Worm (Caenorhabditis elegans) whole organism, mixed stage, embryonic: Measurements from ENCODE around the gene ptr-4.

Source experiments
- M03D4.4 ChIP-seq: sonication (generic microtip); optimal IDR thresholded peaks from 2 replicates; lab custom pipeline; 2017; ENCODE audit warnings: mild to moderate bottlenecking, missing genetic modification characterization, missing compliant biosample characterization
- bed-3 ChIP-seq: fragments of 200-800 bp; sonication (Bioruptor generic); optimal IDR thresholded peaks from 3 replicates; lab custom pipeline; 2018; ENCODE audit warnings: mild to moderate bottlenecking, missing genetic modification characterization, moderate library complexity, missing compliant biosample characterization
- blmp-1 ChIP-seq: fragments of 150-350 bp; optimal IDR thresholded peaks from 2 replicates; lab custom pipeline; 2014; ENCODE audit warnings: missing biosample characterization, missing genetic modification characterization
- ceh-39 ChIP-seq: fragments of 150-350 bp; optimal IDR thresholded peaks from 2 replicates; lab custom pipeline; 2014; ENCODE audit warnings: missing biosample characterization, missing genetic modification characterization
- ceh-43 ChIP-seq: fragments of 200-800 bp; sonication (Bioruptor generic); optimal IDR thresholded peaks from 2 replicates; lab custom pipeline; 2018; ENCODE audit warnings: mild to moderate bottlenecking, missing genetic modification characterization, moderate library complexity, missing compliant biosample characterization
- ceh-83 ChIP-seq: fragments of 200-800 bp; sonication (Bioruptor generic); optimal IDR thresholded peaks from 2 replicates; lab custom pipeline; 2018; ENCODE audit warnings: mild to moderate bottlenecking, missing genetic modification characterization, missing compliant biosample characterization
- ces-1 ChIP-seq: fragments of 150-350 bp; optimal IDR thresholded peaks from 2 replicates; lab custom pipeline; 2014; ENCODE audit warnings: missing biosample characterization, missing genetic modification reagents, missing genetic modification characterization
- cnd-1 ChIP-seq: fragments of 200-800 bp; sonication (Bioruptor generic); optimal IDR thresholded peaks from 2 replicates; lab custom pipeline; 2018; ENCODE audit warnings: mild to moderate bottlenecking, missing genetic modification characterization, missing compliant biosample characterization
- drap-1 ChIP-seq: fragments of 200-800 bp; sonication (Bioruptor generic); optimal IDR thresholded peaks from 3 replicates; lab custom pipeline; 2018; ENCODE audit warnings: mild to moderate bottlenecking, missing genetic modification characterization, missing compliant biosample characterization
- elt-1 ChIP-seq: sonication (generic microtip); optimal IDR thresholded peaks from 2 replicates; lab custom pipeline; 2017; ENCODE audit warnings: missing genetic modification characterization, mild to moderate bottlenecking, missing compliant biosample characterization, antibody characterized with exemption, moderate library complexity, borderline replicate concordance; ENCODE audit not compliant: insufficient read depth
- elt-3 ChIP-seq: fragments of 150-350 bp; optimal IDR thresholded peaks from 2 replicates; lab custom pipeline; 2014; ENCODE audit warnings: missing biosample characterization, missing genetic modification characterization
- flh-1 ChIP-seq: fragments of 200-800 bp; sonication (Bioruptor generic); optimal IDR thresholded peaks from 2 replicates; lab custom pipeline; 2018; ENCODE audit warnings: mild to moderate bottlenecking, missing genetic modification characterization, moderate library complexity, missing compliant biosample characterization
- ham-2 ChIP-seq: fragments of 200-800 bp; sonication (Bioruptor generic); optimal IDR thresholded peaks from 2 replicates; lab custom pipeline; 2018; ENCODE audit warnings: mild to moderate bottlenecking, missing genetic modification characterization, missing compliant biosample characterization
- lin-32 ChIP-seq: fragments of 200-800 bp; sonication (Bioruptor generic); optimal IDR thresholded peaks from 2 replicates; lab custom pipeline; 2018; ENCODE audit warnings: mild to moderate bottlenecking, missing genetic modification characterization, missing compliant biosample characterization
- lsy-2 ChIP-seq: fragments of 150-350 bp; optimal IDR thresholded peaks from 2 replicates; lab custom pipeline; 2014; ENCODE audit warnings: missing biosample characterization, missing genetic modification characterization
- mab-5 ChIP-seq: fragments of 150-350 bp; optimal IDR thresholded peaks from 2 replicates; lab custom pipeline; 2014; ENCODE audit warnings: missing biosample characterization, missing genetic modification characterization
- mep-1 ChIP-seq: fragments of 150-350 bp; optimal IDR thresholded peaks from 2 replicates; lab custom pipeline; 2017; ENCODE audit warnings: missing biosample characterization, missing genetic modification reagents, missing genetic modification characterization, inconsistent platforms
- mls-2 ChIP-seq: sonication (generic microtip); optimal IDR thresholded peaks from 2 replicates; lab custom pipeline; 2016; ENCODE audit warnings: mild to moderate bottlenecking, missing genetic modification characterization, moderate library complexity, missing compliant biosample characterization
- nhr-12 ChIP-seq: fragments of 150-350 bp; optimal IDR thresholded peaks from 2 replicates; lab custom pipeline; 2014; ENCODE audit warnings: missing biosample characterization, missing genetic modification characterization
- nhr-2 ChIP-seq: fragments of 150-350 bp; optimal IDR thresholded peaks from 2 replicates; lab custom pipeline; 2014; ENCODE audit warnings: missing biosample characterization, missing genetic modification characterization
- nhr-237 ChIP-seq: fragments of 150-350 bp; optimal IDR thresholded peaks from 2 replicates; lab custom pipeline; 2014; ENCODE audit warnings: missing biosample characterization, missing genetic modification characterization
- nhr-28 ChIP-seq: fragments of 150-350 bp; optimal IDR thresholded peaks from 2 replicates; lab custom pipeline; 2014; ENCODE audit warnings: missing biosample characterization, missing genetic modification characterization
- nhr-76 ChIP-seq: sonication (generic microtip); optimal IDR thresholded peaks from 2 replicates; lab custom pipeline; 2017; ENCODE audit warnings: missing biosample characterization, missing genetic modification characterization
- pha-4 ChIP-seq: fragments of 150-350 bp; optimal IDR thresholded peaks from 2 replicates; lab custom pipeline; 2018; ENCODE audit warnings: missing biosample characterization, missing genetic modification reagents, missing genetic modification characterization
- sem-2 ChIP-seq: fragments of 200-800 bp; sonication (Bioruptor generic); optimal IDR thresholded peaks from 2 replicates; lab custom pipeline; 2018; ENCODE audit warnings: mild to moderate bottlenecking, missing genetic modification characterization, missing compliant biosample characterization
- snpc-4 ChIP-seq: fragments of 150-350 bp; optimal IDR thresholded peaks from 2 replicates; lab custom pipeline; 2014; ENCODE audit warnings: missing biosample characterization, missing genetic modification characterization
- sptf-1 ChIP-seq: sonication (generic microtip); optimal IDR thresholded peaks from 2 replicates; lab custom pipeline; 2017; ENCODE audit warnings: mild to moderate bottlenecking, missing genetic modification characterization, moderate library complexity, missing compliant biosample characterization
- tbx-8 ChIP-seq: fragments of 200-800 bp; sonication (Bioruptor generic); optimal IDR thresholded peaks from 2 replicates; lab custom pipeline; 2018; ENCODE audit warnings: mild to moderate bottlenecking, missing genetic modification characterization, moderate library complexity, missing compliant biosample characterization
- unc-120 ChIP-seq: sonication (generic microtip); optimal IDR thresholded peaks from 2 replicates; lab custom pipeline; 2017; ENCODE audit warnings: missing genetic modification characterization, missing compliant biosample characterization; ENCODE audit not compliant: poor library complexity, severe bottlenecking
- unc-39 ChIP-seq: fragments of 150-350 bp; optimal IDR thresholded peaks from 2 replicates; lab custom pipeline; 2014; ENCODE audit warnings: missing biosample characterization, missing genetic modification characterization
- unc-62 ChIP-seq: fragments of 150-350 bp; optimal IDR thresholded peaks from 2 replicates; lab custom pipeline; 2014; ENCODE audit warnings: missing biosample characterization, missing genetic modification reagents, missing genetic modification characterization
- zip-8 ChIP-seq: fragments of 150-350 bp; optimal IDR thresholded peaks from 2 replicates; lab custom pipeline; 2014; ENCODE audit warnings: missing biosample characterization, missing genetic modification characterization
- ztf-11 ChIP-seq: fragments of 150-350 bp; optimal IDR thresholded peaks from 2 replicates; lab custom pipeline; 2014; ENCODE audit warnings: missing biosample characterization, missing genetic modification characterization

ptr-4 gene

DNA sequence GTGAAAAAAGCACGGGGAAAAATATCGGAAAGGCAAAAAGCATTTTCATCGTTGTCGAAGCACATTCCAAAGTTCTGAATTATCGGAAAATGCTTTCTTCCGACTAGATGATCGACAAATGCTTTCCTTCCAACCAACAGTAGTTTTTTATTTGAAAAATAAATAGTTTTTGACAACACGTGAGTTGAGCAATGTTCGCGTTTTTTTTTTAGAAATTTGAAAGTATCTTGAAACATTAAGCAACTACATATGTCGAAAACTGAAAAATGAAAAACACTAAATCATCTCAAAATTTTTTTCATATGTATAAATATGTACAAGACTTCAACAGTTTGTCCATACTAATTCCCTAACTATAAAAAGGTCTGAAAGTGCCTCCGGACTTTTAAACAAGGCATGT, 26.2 kb downstream of the ptr-4 start, which contains the start of gene hsp-25:
hsp-25 (minus strand) TSS at position 101 of the 400 bp plus-strand sequence.
- TF ChIP-seq sptf-1 (tag; lab: Kevin White, UChicago) = no peak
- TF ChIP-seq nhr-12 = no peak
- no peak for TF ChIP-seq elt-1 (tag; lab: Kevin White, UChicago)
- no peak for TF ChIP-seq nhr-237 (tag; lab: Kevin White, UChicago)
- TF ChIP-seq lsy-2 (tag; lab: Kevin White, UChicago) = no peak
- no peak for TF ChIP-seq ceh-83 (GFP tag; lab: Kevin White, UChicago)
- TF ChIP-seq pha-4 (tag; lab: Kevin White, UChicago) = no peak
- no peak for TF ChIP-seq cnd-1
- TF ChIP-seq mep-1 (tag; lab: Kevin White, UChicago) = no peak
- no peak for TF ChIP-seq mls-2 (tag; lab: Kevin White, UChicago)
- TF ChIP-seq ces-1 (GFP tag; lab: Kevin White, UChicago) = no peak
- TF ChIP-seq bed-3 (GFP tag; lab: Kevin White, UChicago) = no peak
- TF ChIP-seq blmp-1 (tag; lab: Kevin White, UChicago) = no peak
- no peak for TF ChIP-seq M03D4.4 (tag; lab: Kevin White, UChicago)
- no peak for TF ChIP-seq mab-5 (tag; lab: Kevin White, UChicago)
- no peak for TF ChIP-seq ceh-43 (GFP tag; lab: Kevin White, UChicago)
- TF ChIP-seq ham-2 (GFP tag; lab: Kevin White, UChicago) = no peak
- no peak for TF ChIP-seq lin-32 (GFP tag; lab: Kevin White, UChicago)
- TF ChIP-seq snpc-4 (tag; lab: Kevin White, UChicago) = no peak

DNA sequence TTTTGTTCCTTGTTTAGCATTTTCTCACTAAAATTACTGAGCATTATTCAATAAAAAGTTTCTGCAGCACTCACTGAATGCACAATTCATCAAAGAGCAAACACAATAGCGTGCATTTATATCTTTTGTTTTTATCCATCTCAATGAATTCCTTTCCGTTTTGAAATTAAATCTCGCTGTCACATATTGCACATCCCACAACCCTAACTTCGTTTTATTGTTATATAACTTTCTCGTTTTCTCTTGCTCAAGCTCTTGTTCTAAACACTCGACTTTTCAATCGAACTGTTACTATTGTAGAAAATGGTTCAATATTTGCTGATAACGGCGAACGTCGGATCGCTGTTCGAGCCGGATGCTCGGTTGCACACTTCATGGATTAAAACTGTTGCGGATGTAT, 34.6 kb downstream of the ptr-4 start, which contains the start of gene ipp-5:
ipp-5 (plus strand) TSS at position 301 of the 400 bp plus-strand sequence.
- TF ChIP-seq snpc-4 (tag; lab: Kevin White, UChicago) (no peak), sem-2 (GFP tag; lab: Kevin White, UChicago) (no peak), M03D4.4 (tag; lab: Kevin White, UChicago) (no peak), ztf-11 (tag; lab: Kevin White, UChicago) (no peak), nhr-12 (no peak), elt-1 (tag; lab: Kevin White, UChicago) (no peak), mab-5 (tag; lab: Kevin White, UChicago) (no peak), ceh-43 (GFP tag; lab: Kevin White, UChicago) (no peak), sptf-1 (tag; lab: Kevin White, UChicago) (no peak), lin-32 (GFP tag; lab: Kevin White, UChicago) (no peak), nhr-237 (tag; lab: Kevin White, UChicago) (no peak), bed-3 (GFP tag; lab: Kevin White, UChicago) (no peak), flh-1 (no peak), unc-120 (tag; lab: Kevin White, UChicago) (no peak), drap-1 (no peak)
- TF ChIP-seq, all 35 proteins: peak for 0

DNA sequence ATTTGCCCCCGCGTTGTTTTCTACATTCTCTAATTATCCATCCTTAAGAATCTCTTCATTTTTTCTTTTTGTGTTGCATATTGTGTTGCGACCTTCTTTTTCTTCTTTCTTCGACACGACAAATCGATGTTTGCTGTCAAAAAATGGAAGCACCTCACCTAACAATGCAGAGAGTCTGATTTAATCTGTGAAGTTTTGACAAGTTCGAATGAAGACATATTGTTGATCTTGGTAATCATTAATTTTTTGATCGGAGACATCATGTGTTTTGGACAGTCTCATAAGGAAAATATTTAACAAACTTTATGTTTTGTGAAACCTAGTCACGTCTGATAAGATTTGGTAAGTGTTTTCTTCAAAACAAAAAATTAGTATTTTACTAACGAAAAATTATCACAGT, 36.7 kb downstream of the ptr-4 start:
- TF ChIP-seq nhr-2 = no peak
- TF ChIP-seq nhr-76 (tag; lab: Kevin White, UChicago) = no peak
- no peak for TF ChIP-seq elt-3 (tag; lab: Kevin White, UChicago)
- no peak for TF ChIP-seq nhr-12
- no peak for TF ChIP-seq nhr-237 (tag; lab: Kevin White, UChicago)
- no peak for TF ChIP-seq mls-2 (tag; lab: Kevin White, UChicago)
- no peak for TF ChIP-seq lin-32 (GFP tag; lab: Kevin White, UChicago)
- no peak for TF ChIP-seq cnd-1
- no peak for TF ChIP-seq mab-5 (tag; lab: Kevin White, UChicago)
- no peak for TF ChIP-seq sptf-1 (tag; lab: Kevin White, UChicago)
- no peak for TF ChIP-seq flh-1
- TF ChIP-seq mep-1 (tag; lab: Kevin White, UChicago) = no peak
- no peak for TF ChIP-seq unc-120 (tag; lab: Kevin White, UChicago)
- no peak for TF ChIP-seq ceh-39 (tag; lab: Kevin White, UChicago)
- no peak for TF ChIP-seq M03D4.4 (tag; lab: Kevin White, UChicago)
- no peak for TF ChIP-seq nhr-28 (tag; lab: Kevin White, UChicago)
- no peak for TF ChIP-seq zip-8

DNA sequence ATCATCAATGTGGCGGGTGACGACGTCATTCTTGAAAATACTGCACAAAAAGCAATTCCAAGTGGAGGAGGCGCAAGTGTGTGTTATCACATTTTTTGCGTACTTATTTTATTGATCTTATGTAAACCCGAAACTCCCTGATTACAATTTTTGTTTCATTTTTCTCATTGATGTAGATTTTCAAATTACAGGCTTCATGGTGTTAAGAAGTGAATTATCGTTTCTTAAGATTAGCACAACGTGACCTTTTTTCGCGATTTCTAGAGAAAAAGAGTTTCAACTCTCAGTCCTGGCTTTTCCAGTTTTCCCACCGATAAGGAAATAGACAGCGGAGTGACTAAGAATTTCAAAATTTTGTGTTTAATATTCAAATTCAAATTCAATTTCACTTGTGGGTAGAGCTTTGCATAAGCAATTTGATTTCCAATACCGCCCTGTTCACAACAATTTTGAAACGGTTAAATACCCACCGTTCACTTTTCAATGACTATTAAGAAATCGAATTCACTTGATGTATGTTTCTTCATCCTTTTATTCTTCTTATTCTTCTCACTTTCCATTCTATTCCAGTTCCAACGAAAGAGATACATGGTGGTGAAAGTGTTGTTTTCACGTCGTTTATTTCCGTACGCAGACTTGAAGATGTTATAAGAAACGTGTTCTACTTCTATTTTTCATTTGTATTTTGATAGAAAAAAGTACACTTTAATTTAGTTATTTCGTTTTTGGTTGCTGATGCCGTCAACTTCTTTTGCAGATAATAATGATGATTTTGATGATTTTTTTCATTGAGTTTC, 38.9 kb downstream of the ptr-4 start:
- TF ChIP-seq sptf-1 (tag; lab: Kevin White, UChicago) (no peak), tbx-8 (no peak), mls-2 (tag; lab: Kevin White, UChicago) (no peak), M03D4.4 (tag; lab: Kevin White, UChicago) (no peak), unc-62 (GFP tag; lab: Kevin White, UChicago) (no peak), ceh-83 (GFP tag; lab: Kevin White, UChicago) (no peak), unc-39 (tag; lab: Kevin White, UChicago) (no peak), mab-5 (tag; lab: Kevin White, UChicago) (no peak), pha-4 (tag; lab: Kevin White, UChicago) (no peak)
- TF ChIP-seq, all 35 proteins: peak for 0
